Worm (Caenorhabditis elegans) whole organism, young adult: ENCODE results near the gene grl-17.

Experiments used
- B0019.2 ChIP-seq: fragments of 200-800 bp; sonication (Bioruptor generic); conservative IDR thresholded peaks from 2 replicates; pipeline ENCODE4 v1.3.6; 2022; ENCODE audit warnings: missing genetic modification reagents, missing genetic modification characterization, missing compliant biosample characterization
- B0035.1 ChIP-seq: sonication (generic microtip); optimal IDR thresholded peaks from 2 replicates; lab custom pipeline; 2016; ENCODE audit warnings: missing genetic modification characterization, mild to moderate bottlenecking, missing compliant biosample characterization, missing genotype, missing genetic modification reagents
- F22D6.2 ChIP-seq: sonication (generic microtip); optimal IDR thresholded peaks from 2 replicates; lab custom pipeline; 2016; ENCODE audit warnings: mild to moderate bottlenecking, missing genetic modification characterization, missing compliant biosample characterization
- F37B4.10 ChIP-seq: fragments of 200-800 bp; sonication (Bioruptor generic); IDR thresholded peaks from 2 replicates; pipeline ENCODE4 v1.3.6; 2022; ENCODE audit warnings: missing genetic modification characterization, missing compliant biosample characterization
- F49E8.2 ChIP-seq: sonication (generic microtip); optimal IDR thresholded peaks from 3 replicates; lab custom pipeline; 2017; ENCODE audit warnings: missing genetic modification characterization, mild to moderate bottlenecking, missing compliant biosample characterization, antibody characterized with exemption, moderate library complexity; ENCODE audit not compliant: insufficient read depth
- F55B11.4 ChIP-seq: sonication (generic microtip); optimal IDR thresholded peaks from 2 replicates; lab custom pipeline; 2016; ENCODE audit warnings: missing compliant biosample characterization, missing genetic modification characterization, borderline replicate concordance; ENCODE audit not compliant: insufficient read depth
- Y53G8AR.9 ChIP-seq: fragments of 200-800 bp; sonication (Bioruptor generic); conservative IDR thresholded peaks from 2 replicates; pipeline ENCODE4 v1.3.6; 2022; ENCODE audit warnings: missing genetic modification reagents, missing genetic modification characterization, missing compliant biosample characterization
- Y67H2A.10 ChIP-seq: fragments of 200-800 bp; sonication (Bioruptor generic); conservative IDR thresholded peaks from 2 replicates; pipeline ENCODE4 v1.3.6; 2022; ENCODE audit warnings: missing genetic modification reagents, missing genetic modification characterization, missing compliant biosample characterization
- ama-1 ChIP-seq, 3 experiments: fragments of 150-350 bp in 1 of 3; sonication (generic microtip) in 2 of 3; optimal IDR thresholded peaks; 2 replicates each; lab custom pipeline; 2014 to 2018; ENCODE audit warnings: missing biosample characterization in 2 of 3, missing genetic modification characterization in 2 of 3, missing genetic modification reagents in 2 of 3
- aptf-3 ChIP-seq: fragments of 200-800 bp; sonication (Bioruptor generic); IDR thresholded peaks from 2 replicates; pipeline ENCODE4 v1.3.6; 2022; ENCODE audit warnings: missing genetic modification characterization, missing compliant biosample characterization
- attf-5 ChIP-seq: fragments of 200-800 bp; sonication (Bioruptor generic); optimal IDR thresholded peaks from 2 replicates; lab custom pipeline; 2018; ENCODE audit warnings: mild to moderate bottlenecking, missing genetic modification characterization, missing compliant biosample characterization
- ccch-3 ChIP-seq: fragments of 200-800 bp; sonication (Bioruptor generic); optimal IDR thresholded peaks from 2 replicates; lab custom pipeline; 2018; ENCODE audit warnings: mild to moderate bottlenecking, missing genetic modification characterization, missing compliant biosample characterization
- cebp-2 ChIP-seq: fragments of 200-800 bp; sonication (Bioruptor generic); IDR thresholded peaks from 2 replicates; pipeline ENCODE4 v1.3.6; 2022; ENCODE audit warnings: missing genetic modification characterization, missing compliant biosample characterization
- ceh-100 ChIP-seq: fragments of 200-800 bp; sonication (Bioruptor generic); IDR thresholded peaks from 2 replicates; pipeline ENCODE4 v1.3.6; 2022; ENCODE audit warnings: missing genetic modification reagents, missing genetic modification characterization, missing compliant biosample characterization
- ceh-79 ChIP-seq: sonication (generic microtip); optimal IDR thresholded peaks from 2 replicates; lab custom pipeline; 2017; ENCODE audit warnings: mild to moderate bottlenecking, missing genetic modification characterization, missing compliant biosample characterization
- dox-1 ChIP-seq: fragments of 200-800 bp; sonication (Bioruptor generic); IDR thresholded peaks from 2 replicates; pipeline ENCODE4 v1.3.6; 2022; ENCODE audit warnings: missing genetic modification reagents, missing genetic modification characterization, missing compliant biosample characterization
- ekl-4 ChIP-seq: fragments of 200-800 bp; sonication (Bioruptor generic); IDR thresholded peaks from 2 replicates; pipeline ENCODE4 v1.3.6; 2022; ENCODE audit warnings: missing genetic modification reagents, missing genetic modification characterization, missing compliant biosample characterization
- fkh-3 ChIP-seq: sonication (generic microtip); optimal IDR thresholded peaks from 2 replicates; lab custom pipeline; 2016; ENCODE audit warnings: mild to moderate bottlenecking, missing genetic modification characterization, missing compliant biosample characterization
- gei-17 ChIP-seq: fragments of 200-800 bp; sonication (Bioruptor generic); optimal IDR thresholded peaks from 2 replicates; lab custom pipeline; 2018; ENCODE audit warnings: mild to moderate bottlenecking, missing genetic modification characterization, missing compliant biosample characterization
- him-1 ChIP-seq: sonication (generic microtip); optimal IDR thresholded peaks from 2 replicates; lab custom pipeline; 2016; ENCODE audit warnings: missing genotype, missing genetic modification reagents, missing genetic modification characterization, missing compliant biosample characterization
- hlh-12 ChIP-seq: sonication (generic microtip); optimal IDR thresholded peaks from 2 replicates; lab custom pipeline; 2016; ENCODE audit warnings: missing genetic modification characterization, missing compliant biosample characterization
- hlh-26 ChIP-seq: fragments of 200-800 bp; sonication (Bioruptor generic); conservative IDR thresholded peaks from 2 replicates; pipeline ENCODE4 v1.3.6; 2022; ENCODE audit warnings: missing genetic modification reagents, missing genetic modification characterization, missing compliant biosample characterization
- let-526 ChIP-seq: fragments of 200-800 bp; sonication (Bioruptor generic); IDR thresholded peaks from 2 replicates; pipeline ENCODE4 v1.3.6; 2022; ENCODE audit warnings: missing genetic modification reagents, missing genetic modification characterization, missing compliant biosample characterization
- lin-35 ChIP-seq, 3 experiments: fragments of 150-350 bp in 2 of 3; sonication (generic microtip) in 1 of 3; optimal IDR thresholded peaks; 2 replicates each; lab custom pipeline; 2014 to 2018; ENCODE audit warnings: missing biosample characterization in 3 of 3, missing genetic modification characterization in 3 of 3, missing genetic modification reagents in 3 of 3
- lin-40 ChIP-seq: sonication (generic microtip); optimal IDR thresholded peaks from 2 replicates; lab custom pipeline; 2016; ENCODE audit warnings: missing genetic modification characterization, mild to moderate bottlenecking, missing compliant biosample characterization, missing genotype, missing genetic modification reagents
- lir-1 ChIP-seq: fragments of 200-800 bp; sonication (Bioruptor generic); conservative IDR thresholded peaks from 2 replicates; pipeline ENCODE4 v1.3.6; 2022; ENCODE audit warnings: missing genetic modification reagents, missing genetic modification characterization, missing compliant biosample characterization
- madf-8 ChIP-seq: fragments of 200-800 bp; sonication (Bioruptor generic); conservative IDR thresholded peaks from 2 replicates; pipeline ENCODE4 v1.3.6; 2022; ENCODE audit warnings: missing genetic modification reagents, missing genetic modification characterization, missing compliant biosample characterization
- mcd-1 ChIP-seq: fragments of 200-800 bp; sonication (Bioruptor generic); IDR thresholded peaks from 2 replicates; pipeline ENCODE4 v1.3.6; 2022; ENCODE audit warnings: missing genetic modification reagents, missing genetic modification characterization, missing compliant biosample characterization
- mes-4 ChIP-seq: sonication (generic microtip); optimal IDR thresholded peaks from 2 replicates; lab custom pipeline; 2016; ENCODE audit warnings: missing genotype, missing genetic modification characterization, missing compliant biosample characterization
- nfya-1 ChIP-seq: sonication (generic microtip); optimal IDR thresholded peaks from 2 replicates; lab custom pipeline; 2017; ENCODE audit warnings: antibody characterized with exemption, missing compliant biosample characterization, missing genetic modification characterization, borderline replicate concordance; ENCODE audit not compliant: insufficient read depth
- nfyb-1 ChIP-seq: fragments of 200-800 bp; sonication (Bioruptor generic); IDR thresholded peaks from 2 replicates; pipeline ENCODE4 v1.3.6; 2022; ENCODE audit warnings: missing genetic modification reagents, missing genetic modification characterization, missing compliant biosample characterization
- nhr-179 ChIP-seq: sonication (generic microtip); optimal IDR thresholded peaks from 2 replicates; lab custom pipeline; 2016; ENCODE audit warnings: mild to moderate bottlenecking, missing genetic modification characterization, missing compliant biosample characterization
- nhr-80 ChIP-seq: sonication (generic microtip); optimal IDR thresholded peaks from 2 replicates; lab custom pipeline; 2016; ENCODE audit warnings: missing genetic modification characterization, missing compliant biosample characterization
- sdz-38 ChIP-seq: sonication (generic microtip); optimal IDR thresholded peaks from 2 replicates; lab custom pipeline; 2016; ENCODE audit warnings: missing genotype, missing genetic modification characterization, missing compliant biosample characterization
- snpc-1.1 ChIP-seq: sonication (generic microtip); optimal IDR thresholded peaks from 2 replicates; lab custom pipeline; 2017; ENCODE audit warnings: missing genetic modification characterization, mild to moderate bottlenecking, missing compliant biosample characterization, antibody characterized with exemption, moderate library complexity, missing genotype, missing genetic modification reagents; ENCODE audit not compliant: insufficient read depth
- snpc-3.4 ChIP-seq: sonication (generic microtip); optimal IDR thresholded peaks from 2 replicates; lab custom pipeline; 2017; ENCODE audit warnings: missing genetic modification characterization, mild to moderate bottlenecking, missing compliant biosample characterization, antibody characterized with exemption, moderate library complexity, missing genotype, missing genetic modification reagents
- somi-1 ChIP-seq: fragments of 200-800 bp; sonication (Bioruptor generic); optimal IDR thresholded peaks from 2 replicates; lab custom pipeline; 2018; ENCODE audit warnings: mild to moderate bottlenecking, missing genetic modification characterization, missing compliant biosample characterization
- tbp1 ChIP-seq: fragments of 200-800 bp; sonication (Bioruptor generic); optimal IDR thresholded peaks from 2 replicates; lab custom pipeline; 2018; ENCODE audit warnings: mild to moderate bottlenecking, missing genetic modification characterization, missing compliant biosample characterization
- tbx-9 ChIP-seq: sonication (generic microtip); optimal IDR thresholded peaks from 2 replicates; lab custom pipeline; 2016; ENCODE audit warnings: borderline replicate concordance, missing genetic modification characterization, inconsistent platforms, missing compliant biosample characterization
- tlf-1 ChIP-seq: fragments of 200-800 bp; sonication (Bioruptor generic); optimal IDR thresholded peaks from 2 replicates; lab custom pipeline; 2018; ENCODE audit warnings: mild to moderate bottlenecking, missing genetic modification characterization, missing compliant biosample characterization
- ztf-25 ChIP-seq: fragments of 200-800 bp; sonication (Bioruptor generic); IDR thresholded peaks from 2 replicates; pipeline ENCODE4 v1.3.6; 2022; ENCODE audit warnings: missing genetic modification reagents, missing genetic modification characterization, missing compliant biosample characterization

grl-17 gene

DNA sequence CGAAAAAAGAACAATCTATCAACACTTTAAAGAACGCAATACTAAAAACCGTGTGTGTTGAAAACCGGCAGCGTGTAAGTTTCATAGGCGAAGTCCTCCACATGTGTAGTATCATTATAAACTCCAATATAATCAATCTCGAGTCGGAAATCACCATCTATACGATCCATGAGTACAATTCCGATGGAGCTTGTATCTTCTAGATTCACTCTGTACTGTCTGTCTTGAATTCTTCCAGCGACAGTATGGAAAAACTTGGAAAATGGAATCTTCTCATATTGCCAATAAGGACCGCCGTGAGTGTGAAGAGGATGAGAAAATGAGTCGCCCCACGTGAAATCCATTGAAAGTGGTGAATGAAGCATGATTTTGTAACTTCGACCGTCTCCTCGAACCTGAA is 3.2 kb upstream of the grl-17 start (continued):
- no peak for TF ChIP-seq mes-4 (tag; lab: Kevin White, UChicago)
- TF ChIP-seq F49E8.2, result no peak
- TF ChIP-seq B0019.2 (GFP tag; lab: Robert Waterston, UW), result no peak
- TF ChIP-seq let-526, result 0 out of 2 replicates have a peak, but pooled peaks have one; percentile 11
- no peak for TF ChIP-seq madf-8 (GFP tag; lab: Robert Waterston, UW)
- no peak for TF ChIP-seq ccch-3
- peak; percentile 5 for TF ChIP-seq tbp1 (GFP tag; lab: Kevin White, UChicago)
- TF ChIP-seq tbx-9 (tag; lab: Kevin White, UChicago), result no peak
- no peak for TF ChIP-seq him-1 (tag; lab: Kevin White, UChicago)
- TF ChIP-seq hlh-26, result no peak
- no peak for TF ChIP-seq Y67H2A.10 (GFP tag; lab: Robert Waterston, UW)
- peak; percentile 23 for TF ChIP-seq attf-5 (GFP tag; lab: Kevin White, UChicago)
- TF ChIP-seq B0035.1 (tag; lab: Kevin White, UChicago), result peak; percentile 6
- no peak for TF ChIP-seq nhr-80
- TF ChIP-seq F37B4.10 (GFP tag; lab: Robert Waterston, UW), result no peak
- peak; percentile 66 for TF ChIP-seq ama-1 (optimal IDR thresholded peaks at IDR 0.05; lab: Kevin White, UChicago)
- no peak for TF ChIP-seq ama-1 (GFP tag; optimal IDR thresholded peaks at IDR 0.05; lab: Kevin White, UChicago)
- TF ChIP-seq ceh-79 (tag; lab: Kevin White, UChicago), result no peak
- TF ChIP-seq nfyb-1, result peak; percentile 77
- no peak for TF ChIP-seq snpc-3.4 (tag; lab: Kevin White, UChicago)
- no peak for TF ChIP-seq ztf-25 (GFP tag; lab: Robert Waterston, UW)
- no peak for TF ChIP-seq aptf-3 (GFP tag; lab: Robert Waterston, UW)
- peak; percentile 43; the same call in 1 of the 2 replicates for TF ChIP-seq cebp-2 (GFP tag; lab: Robert Waterston, UW)
- TF ChIP-seq ceh-100 (GFP tag; lab: Robert Waterston, UW), result no peak
- TF ChIP-seq F55B11.4 (tag; lab: Kevin White, UChicago), result no peak
- no peak for TF ChIP-seq F22D6.2 (tag; lab: Kevin White, UChicago)
- TF ChIP-seq mcd-1 (GFP tag; lab: Robert Waterston, UW), result peak; percentile 72
- no peak for TF ChIP-seq somi-1 (GFP tag; lab: Kevin White, UChicago)
- no peak for TF ChIP-seq lir-1
- no peak for TF ChIP-seq gei-17 (GFP tag; lab: Kevin White, UChicago)
- TF ChIP-seq tlf-1, result peak; percentile 83
- peak; percentile 75 for TF ChIP-seq ekl-4
- TF ChIP-seq sdz-38 (tag; lab: Kevin White, UChicago), result no peak
- peak; percentile 90 for TF ChIP-seq Y53G8AR.9 (GFP tag; lab: Robert Waterston, UW)
- no peak for TF ChIP-seq fkh-3 (tag; lab: Kevin White, UChicago)
- TF ChIP-seq snpc-1.1, result no peak
- TF ChIP-seq lin-35 (GFP tag; optimal IDR thresholded peaks at IDR 0.05; lab: Kevin White, UChicago), result no peak
- no peak for TF ChIP-seq nhr-179
- no peak for TF ChIP-seq nfya-1 (tag; lab: Kevin White, UChicago)
- TF ChIP-seq, all 124 proteins: peak for 46

DNA sequence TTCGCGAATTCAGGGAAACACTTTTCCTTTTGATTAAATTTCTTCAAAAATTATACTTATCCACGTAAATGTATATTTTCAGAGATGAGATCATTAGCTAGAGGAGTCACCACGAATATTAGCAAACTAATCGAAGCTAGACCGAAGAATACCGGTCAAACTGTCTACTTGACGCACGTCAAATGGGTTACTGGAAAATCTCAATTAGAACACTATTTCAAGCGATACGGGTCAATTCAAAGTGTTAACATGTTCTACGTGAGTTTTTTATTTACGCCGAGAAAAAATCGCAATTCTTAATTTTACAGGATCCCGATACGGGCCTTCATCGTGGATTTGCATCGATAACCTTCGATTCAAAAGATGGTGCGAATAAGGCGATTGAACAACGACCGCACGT is 2.0 kb upstream of the grl-17 start, which contains the start of gene slrp-1:
Gene slrp-1, plus strand, starts transcription at position 83 of the 400 bp plus-strand sequence.
- TF ChIP-seq tbx-9 (tag; lab: Kevin White, UChicago) (no peak), mcd-1 (GFP tag; lab: Robert Waterston, UW) (no peak), F49E8.2 (no peak), ceh-79 (tag; lab: Kevin White, UChicago) (no peak), ekl-4 (0 out of 2 replicates have a peak, but pooled peaks have one; percentile 21), lin-40 (tag; lab: Kevin White, UChicago) (no peak), let-526 (no peak), hlh-12 (no peak), dox-1 (GFP tag; lab: Robert Waterston, UW) (peak; percentile 16; the same call in 1 of the 2 replicates), lir-1 (0 out of 2 replicates have a peak, but pooled peaks have one; percentile 15)
